Fruit fly (Drosophila melanogaster) Kc167 (cell line): ENCODE results near the gene CG11037.

ENCODE experiments used
- Myc ChIP-seq: fragments of >200 bp; optimal IDR thresholded peaks from 2 replicates; lab custom pipeline; 2017; ENCODE audit warnings: missing external identifiers
- Sin3A ChIP-seq: fragments of >200 bp; optimal IDR thresholded peaks from 2 replicates; lab custom pipeline; 2018; ENCODE audit warnings: missing external identifiers
- h ChIP-seq: fragments of >200 bp; optimal IDR thresholded peaks from 3 replicates; lab custom pipeline; 2018; ENCODE audit warnings: missing external identifiers
- insv ChIP-seq: fragments of >200 bp; optimal IDR thresholded peaks from 3 replicates; lab custom pipeline; 2018; ENCODE audit warnings: missing external identifiers
- psq ChIP-seq: fragments of >200 bp; optimal IDR thresholded peaks from 2 replicates; lab custom pipeline; 2017; ENCODE audit warnings: missing external identifiers

DNA sequence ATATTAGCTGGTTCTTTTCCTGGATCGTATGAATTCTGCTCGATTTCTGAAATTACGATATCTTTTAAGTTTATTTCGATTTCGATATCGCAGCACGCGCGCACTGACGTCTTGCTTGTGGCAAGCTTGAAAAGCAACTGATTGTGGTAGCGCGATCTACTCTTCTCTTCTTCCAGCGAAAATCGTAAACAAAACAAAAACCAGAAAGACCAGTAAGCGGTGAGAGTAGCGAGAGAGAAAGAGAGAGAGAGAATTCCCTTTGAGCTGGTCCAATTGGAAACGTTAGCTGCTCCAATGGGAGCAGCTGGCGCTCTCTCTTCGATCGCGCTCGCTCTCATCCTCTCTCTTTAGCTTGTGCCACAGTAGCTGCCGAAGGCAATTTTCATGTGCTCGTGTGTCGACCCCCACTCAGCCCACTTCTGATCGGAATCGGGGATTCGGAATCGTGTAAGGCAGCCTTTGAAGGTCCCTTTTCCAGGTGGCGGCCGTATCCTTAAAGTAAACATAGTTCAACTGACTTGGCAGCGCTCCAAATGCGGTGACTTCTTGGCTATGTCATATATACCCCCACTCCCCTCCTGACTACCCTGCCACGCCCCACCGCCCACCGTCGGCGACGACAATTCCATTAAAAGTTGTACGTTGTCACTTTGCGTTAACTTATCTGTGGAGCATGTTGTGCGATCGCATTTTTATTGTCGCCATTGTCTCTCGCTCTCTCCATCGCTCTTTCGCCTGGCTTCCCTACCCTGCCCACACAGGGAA is 11.6 kb downstream of the CG11037 start, which contains the start of gene fng:
- TF ChIP-seq Myc (lab: Kevin White, UChicago) (no peak), psq (lab: Kevin White, UChicago) (no peak), Sin3A (no peak), insv (lab: Kevin White, UChicago) (no peak), h (no peak)
